Worm (Caenorhabditis elegans) whole organism, L1 larva: ENCODE measurements around the gene fbxa-167.

Experiments used
- C04F5.9 ChIP-seq: sonication (generic microtip); optimal IDR thresholded peaks from 2 replicates; lab custom pipeline; 2016; ENCODE audit warnings: missing genetic modification characterization, missing compliant biosample characterization
- C16A3.4 ChIP-seq: fragments of 150-350 bp; optimal IDR thresholded peaks from 2 replicates; lab custom pipeline; 2014; ENCODE audit warnings: missing biosample characterization, missing genetic modification characterization
- aly-2 ChIP-seq: fragments of 150-350 bp; optimal IDR thresholded peaks from 2 replicates; lab custom pipeline; 2014; ENCODE audit warnings: missing biosample characterization, missing genetic modification characterization
- ama-1 ChIP-seq: fragments of 150-350 bp; optimal IDR thresholded peaks from 2 replicates; lab custom pipeline; 2014
- blmp-1 ChIP-seq: fragments of 150-350 bp; optimal IDR thresholded peaks from 2 replicates; lab custom pipeline; 2014; ENCODE audit warnings: missing biosample characterization, missing genetic modification characterization
- ceh-63 ChIP-seq: fragments of 200-800 bp; sonication (Bioruptor generic); optimal IDR thresholded peaks from 2 replicates; lab custom pipeline; 2018; ENCODE audit warnings: mild to moderate bottlenecking, missing genetic modification characterization, missing compliant biosample characterization
- ceh-8 ChIP-seq: fragments of 200-800 bp; sonication (Bioruptor generic); optimal IDR thresholded peaks from 2 replicates; lab custom pipeline; 2018; ENCODE audit warnings: mild to moderate bottlenecking, missing genetic modification characterization, moderate library complexity, missing compliant biosample characterization
- ceh-88 ChIP-seq: fragments of 200-800 bp; sonication (Bioruptor generic); IDR thresholded peaks from 2 replicates; pipeline ENCODE4 v1.3.6; 2022; ENCODE audit warnings: missing genetic modification characterization, missing compliant biosample characterization
- dpl-1 ChIP-seq, 3 experiments: fragments of 150-350 bp in 2 of 3; sonication (generic microtip) in 1 of 3; optimal IDR thresholded peaks; 2 replicates each; lab custom pipeline; 2014 to 2017; ENCODE audit warnings: missing biosample characterization in 3 of 3, missing genetic modification characterization in 3 of 3, missing genetic modification reagents in 3 of 3
- egl-13 ChIP-seq: sonication (generic microtip); optimal IDR thresholded peaks from 2 replicates; lab custom pipeline; 2016; ENCODE audit warnings: missing genotype, missing genetic modification reagents, missing genetic modification characterization, missing compliant biosample characterization
- elt-2 ChIP-seq: sonication (generic microtip); optimal IDR thresholded peaks from 2 replicates; lab custom pipeline; 2016; ENCODE audit warnings: missing genetic modification characterization, mild to moderate bottlenecking, inconsistent platforms, missing compliant biosample characterization, missing genetic modification reagents
- elt-3 ChIP-seq, 6 experiments: fragments of 150-350 bp in 1 of 6; sonication (generic microtip); optimal IDR thresholded peaks; 2 replicates each; lab custom pipeline; 2017 to 2018; ENCODE audit warnings: missing biosample characterization in 6 of 6, missing genetic modification characterization in 6 of 6, inconsistent platforms in 1 of 6
- fkh-10 ChIP-seq: sonication (generic microtip); optimal IDR thresholded peaks from 2 replicates; lab custom pipeline; 2017; ENCODE audit warnings: missing biosample characterization, missing genetic modification reagents, missing genetic modification characterization
- fkh-8 ChIP-seq: sonication (generic microtip); optimal IDR thresholded peaks from 2 replicates; lab custom pipeline; 2016; ENCODE audit warnings: mild to moderate bottlenecking, missing genetic modification characterization, missing compliant biosample characterization
- jun-1 ChIP-seq: fragments of 150-350 bp; optimal IDR thresholded peaks from 2 replicates; lab custom pipeline; 2014; ENCODE audit warnings: missing biosample characterization, missing genetic modification reagents, missing genetic modification characterization
- lin-14 ChIP-seq: fragments of 200-800 bp; sonication (Bioruptor generic); optimal IDR thresholded peaks from 2 replicates; lab custom pipeline; 2018; ENCODE audit warnings: mild to moderate bottlenecking, missing genetic modification characterization, moderate library complexity, missing compliant biosample characterization
- lin-15B ChIP-seq: fragments of 150-350 bp; sonication (generic microtip); optimal IDR thresholded peaks from 3 replicates; lab custom pipeline; 2014; ENCODE audit warnings: missing biosample characterization, missing genetic modification characterization
- lin-35 ChIP-seq, 2 experiments: fragments of 150-350 bp; optimal IDR thresholded peaks; 2 replicates each; lab custom pipeline; 2014; ENCODE audit warnings: missing biosample characterization in 2 of 2, missing genetic modification characterization in 2 of 2, missing genetic modification reagents in 2 of 2
- lir-3 ChIP-seq: sonication (generic microtip); optimal IDR thresholded peaks from 2 replicates; lab custom pipeline; 2016; ENCODE audit warnings: mild to moderate bottlenecking, missing genetic modification characterization, moderate library complexity, missing compliant biosample characterization; ENCODE audit not compliant: poor library complexity
- lsy-2 ChIP-seq, 2 experiments: fragments of 150-350 bp; optimal IDR thresholded peaks; 2 replicates each; lab custom pipeline; 2014; ENCODE audit warnings: missing biosample characterization in 2 of 2, missing genetic modification characterization in 2 of 2
- mef-2 ChIP-seq: fragments of 150-350 bp; optimal IDR thresholded peaks from 2 replicates; lab custom pipeline; 2014; ENCODE audit warnings: missing biosample characterization, missing genetic modification characterization
- mep-1 ChIP-seq: fragments of 150-350 bp; optimal IDR thresholded peaks from 2 replicates; lab custom pipeline; 2014; ENCODE audit warnings: missing biosample characterization, missing genetic modification characterization
- nhr-19 ChIP-seq: fragments of 200-800 bp; sonication (Bioruptor generic); conservative IDR thresholded peaks from 2 replicates; pipeline ENCODE4 v1.3.6; 2022; ENCODE audit warnings: missing genetic modification characterization, missing compliant biosample characterization
- nhr-77 ChIP-seq: fragments of 150-350 bp; optimal IDR thresholded peaks from 2 replicates; lab custom pipeline; 2014; ENCODE audit warnings: missing biosample characterization, missing genetic modification characterization
- nhr-85 ChIP-seq: sonication (generic microtip); peaks from one replicate; lab custom pipeline; 2016; ENCODE audit warnings: missing genetic modification characterization, inconsistent platforms, missing compliant biosample characterization
- pag-3 ChIP-seq: sonication (generic microtip); optimal IDR thresholded peaks from 2 replicates; lab custom pipeline; 2017; ENCODE audit warnings: missing genetic modification characterization, mild to moderate bottlenecking, missing compliant biosample characterization, antibody characterized with exemption, borderline replicate concordance; ENCODE audit not compliant: insufficient read depth
- pax-3 ChIP-seq: fragments of 200-800 bp; sonication (Bioruptor generic); optimal IDR thresholded peaks from 2 replicates; lab custom pipeline; 2018; ENCODE audit warnings: mild to moderate bottlenecking, missing genetic modification characterization, moderate library complexity, missing compliant biosample characterization
- snu-23 ChIP-seq: sonication (generic microtip); optimal IDR thresholded peaks from 2 replicates; lab custom pipeline; 2016; ENCODE audit warnings: missing genetic modification characterization, missing compliant biosample characterization
- sox-4 ChIP-seq: sonication (generic microtip); optimal IDR thresholded peaks from 2 replicates; lab custom pipeline; 2016; ENCODE audit warnings: missing genetic modification characterization, missing compliant biosample characterization
- sptf-1 ChIP-seq: fragments of 150-350 bp; optimal IDR thresholded peaks from 2 replicates; lab custom pipeline; 2014; ENCODE audit warnings: missing biosample characterization, missing genetic modification characterization
- swsn-7 ChIP-seq: sonication (generic microtip); optimal IDR thresholded peaks from 2 replicates; lab custom pipeline; 2016; ENCODE audit warnings: missing genetic modification characterization, missing compliant biosample characterization
- unc-30 ChIP-seq: sonication (generic microtip); optimal IDR thresholded peaks from 2 replicates; lab custom pipeline; 2017; ENCODE audit warnings: missing biosample characterization, missing genetic modification characterization
- unc-98 ChIP-seq: fragments of 200-800 bp; sonication (Bioruptor generic); IDR thresholded peaks from 2 replicates; pipeline ENCODE4 v1.3.6; 2022; ENCODE audit warnings: missing genetic modification characterization, missing compliant biosample characterization
- vab-15 ChIP-seq: sonication (generic microtip); optimal IDR thresholded peaks from 2 replicates; lab custom pipeline; 2017; ENCODE audit warnings: missing genotype, mild to moderate bottlenecking, missing genetic modification characterization, missing compliant biosample characterization
- ztf-11 ChIP-seq, 2 experiments: sonication (generic microtip); optimal IDR thresholded peaks; 2 replicates each; lab custom pipeline; 2016 to 2017; ENCODE audit warnings: missing genetic modification characterization in 2 of 2, missing biosample characterization in 1 of 2, missing compliant biosample characterization in 1 of 2
- ztf-4 ChIP-seq: fragments of 150-350 bp; optimal IDR thresholded peaks from 2 replicates; lab custom pipeline; 2014; ENCODE audit warnings: missing biosample characterization, missing genetic modification characterization

fbxa-167 gene

DNA sequence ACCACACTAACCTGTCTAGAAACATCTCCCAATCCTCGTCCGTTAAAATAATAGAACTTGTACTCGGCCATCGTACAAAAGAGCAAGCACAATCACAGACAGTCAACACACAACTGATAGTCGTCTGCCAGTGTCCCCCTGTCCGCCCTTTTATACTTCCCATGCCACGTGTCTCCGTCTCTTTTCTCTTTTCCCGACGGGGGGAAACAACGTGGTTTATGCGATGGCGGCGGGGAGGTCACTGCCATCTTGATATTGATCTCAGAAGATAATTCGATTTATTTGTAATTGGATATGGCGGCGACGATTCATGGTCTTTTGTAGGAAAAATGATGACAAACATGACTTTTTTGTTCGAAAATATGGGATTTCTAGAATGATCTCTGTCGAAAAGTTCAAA is 31.6 kb upstream of the fbxa-167 start, which contains the start of gene gst-20 (continued):
- TF ChIP-seq blmp-1 (tag; lab: Kevin White, UChicago) (peak; percentile 81), sptf-1 (tag; lab: Kevin White, UChicago) (no peak), swsn-7 (tag; lab: Kevin White, UChicago) (peak; percentile 12), pag-3 (tag; lab: Kevin White, UChicago) (peak; percentile 84), nhr-77 (tag; lab: Kevin White, UChicago) (peak; percentile 88), lsy-2 (tag; optimal IDR thresholded peaks at IDR 0.05; lab: Kevin White, UChicago) (peak; percentile 18 to 26)

ce11 chrII:13611186-13611585 is 30.1 kb upstream of the fbxa-167 start, which contains the start of gene gst-24:
Gene gst-24 (minus strand): TSS chrII:13611366.
- no peak for TF ChIP-seq lin-15B (tag; lab: Kevin White, UChicago)
- TF ChIP-seq lin-35 (GFP tag; optimal IDR thresholded peaks at IDR 0.05; lab: Kevin White, UChicago): peak in 1 of 2 experiments; percentile 15
- peak; percentile 67 for TF ChIP-seq nhr-85
- no peak for TF ChIP-seq jun-1 (tag; lab: Kevin White, UChicago)
- no peak for TF ChIP-seq mep-1 (tag; lab: Kevin White, UChicago)
- TF ChIP-seq sox-4: no peak
- no peak for TF ChIP-seq elt-3 (tag; optimal IDR thresholded peaks at IDR 0.05; lab: Kevin White, UChicago)
- TF ChIP-seq ama-1 (lab: Kevin White, UChicago): no peak
- TF ChIP-seq ceh-63 (GFP tag; lab: Kevin White, UChicago): no peak
- TF ChIP-seq egl-13 (tag; lab: Kevin White, UChicago): no peak
- TF ChIP-seq aly-2 (tag; lab: Kevin White, UChicago): no peak
- no peak for TF ChIP-seq ztf-11 (tag; optimal IDR thresholded peaks at IDR 0.05; lab: Kevin White, UChicago)
- no peak for TF ChIP-seq pax-3 (tag; lab: Kevin White, UChicago)
- no peak for TF ChIP-seq vab-15 (tag; lab: Kevin White, UChicago)
- no peak for TF ChIP-seq lsy-2 (tag; optimal IDR thresholded peaks at IDR 0.05; lab: Kevin White, UChicago)
- TF ChIP-seq snu-23 (GFP tag; lab: Kevin White, UChicago): peak; percentile 3
- no peak for TF ChIP-seq fkh-8
- no peak for TF ChIP-seq unc-98 (GFP tag; lab: Robert Waterston, UW)
- no peak for TF ChIP-seq nhr-19 (GFP tag; lab: Robert Waterston, UW)
- TF ChIP-seq dpl-1 (GFP tag; optimal IDR thresholded peaks at IDR 0.05; lab: Kevin White, UChicago): peak in 1 of 3 experiments; percentile 6
- peak; percentile 29 for TF ChIP-seq lin-14 (GFP tag; lab: Kevin White, UChicago)
- no peak for TF ChIP-seq unc-30 (tag; lab: Kevin White, UChicago)
- TF ChIP-seq nhr-77 (tag; lab: Kevin White, UChicago): peak; percentile 61
- no peak for TF ChIP-seq C04F5.9 (tag; lab: Kevin White, UChicago)
- TF ChIP-seq lir-3 (tag; lab: Kevin White, UChicago): no peak
- no peak for TF ChIP-seq elt-2
- no peak for TF ChIP-seq ztf-4 (tag; lab: Kevin White, UChicago)
- no peak for TF ChIP-seq ceh-88 (GFP tag; lab: Robert Waterston, UW)
- TF ChIP-seq, all 84 proteins: peak for 6

- TF ChIP-seq sptf-1 (tag; lab: Kevin White, UChicago): no peak
- no peak for TF ChIP-seq mef-2 (tag; lab: Kevin White, UChicago)
- TF ChIP-seq unc-98 (GFP tag; lab: Robert Waterston, UW): no peak
- no peak for TF ChIP-seq fkh-10 (GFP tag; lab: Kevin White, UChicago)
- TF ChIP-seq unc-30 (tag; lab: Kevin White, UChicago): no peak
- TF ChIP-seq C16A3.4 (tag; lab: Kevin White, UChicago): no peak
- no peak for TF ChIP-seq ceh-88 (GFP tag; lab: Robert Waterston, UW)
- TF ChIP-seq ceh-8 (GFP tag; lab: Kevin White, UChicago): no peak
- TF ChIP-seq mep-1 (tag; lab: Kevin White, UChicago): no peak
These were observed 28.2 kb upstream of the fbxa-167 start, which contains the start of gene gst-15 for ce11 chrII:13613096-13613495. Gene gst-15 (minus strand): TSS chrII:13613196.
